Worm (Caenorhabditis elegans) whole organism, L2 larva: ENCODE measurements around the gene nfya-1.

Experiments
- aly-2 ChIP-seq: fragments of 150-350 bp; optimal IDR thresholded peaks from 2 replicates; lab custom pipeline; 2014; ENCODE audit warnings: missing biosample characterization, missing genetic modification characterization
- ama-1 ChIP-seq: fragments of 150-350 bp; optimal IDR thresholded peaks from 2 replicates; lab custom pipeline; 2018; ENCODE audit warnings: inconsistent platforms
- blmp-1 ChIP-seq: sonication (generic microtip); optimal IDR thresholded peaks from 2 replicates; lab custom pipeline; 2017; ENCODE audit warnings: missing genetic modification characterization, mild to moderate bottlenecking, missing compliant biosample characterization, antibody characterized with exemption, moderate library complexity; ENCODE audit not compliant: insufficient read depth
- ceh-82 ChIP-seq: fragments of 150-350 bp; optimal IDR thresholded peaks from 2 replicates; lab custom pipeline; 2014; ENCODE audit warnings: missing biosample characterization, missing genetic modification characterization
- elt-3 ChIP-seq: sonication (generic microtip); optimal IDR thresholded peaks from 2 replicates; lab custom pipeline; 2017; ENCODE audit warnings: missing biosample characterization, missing genetic modification characterization
- lin-39 ChIP-seq: fragments of 150-350 bp; optimal IDR thresholded peaks from 2 replicates; lab custom pipeline; 2014; ENCODE audit warnings: missing biosample characterization, missing genetic modification reagents, missing genetic modification characterization
- mdl-1 ChIP-seq, 2 experiments: fragments of 150-350 bp in 1 of 2; sonication (generic microtip) in 1 of 2; optimal IDR thresholded peaks; 2 replicates each; lab custom pipeline; 2017; ENCODE audit warnings: missing biosample characterization in 2 of 2, missing genetic modification characterization in 2 of 2
- nhr-23 ChIP-seq: fragments of 150-350 bp; optimal IDR thresholded peaks from 2 replicates; lab custom pipeline; 2014; ENCODE audit warnings: missing biosample characterization, missing genetic modification reagents, missing genetic modification characterization
- nhr-77 ChIP-seq: fragments of 150-350 bp; optimal IDR thresholded peaks from 2 replicates; lab custom pipeline; 2014; ENCODE audit warnings: missing biosample characterization, missing genetic modification characterization
- skn-1 ChIP-seq: sonication (generic microtip); optimal IDR thresholded peaks from 2 replicates; lab custom pipeline; 2017; ENCODE audit warnings: missing biosample characterization, missing genetic modification characterization
- snpc-4 ChIP-seq: fragments of 150-350 bp; optimal IDR thresholded peaks from 2 replicates; lab custom pipeline; 2014; ENCODE audit warnings: missing biosample characterization, missing genetic modification characterization
- unc-62 ChIP-seq: fragments of 150-350 bp; optimal IDR thresholded peaks from 2 replicates; lab custom pipeline; 2014; ENCODE audit warnings: missing biosample characterization, missing genetic modification reagents, missing genetic modification characterization

- TF ChIP-seq ama-1 (lab: Kevin White, UChicago) (no peak), snpc-4 (tag; lab: Kevin White, UChicago) (no peak), ceh-82 (tag; lab: Kevin White, UChicago) (no peak), mdl-1 (tag; optimal IDR thresholded peaks at IDR 0.05; lab: Kevin White, UChicago) (no peak), lin-39 (no peak), blmp-1 (no peak), unc-62 (GFP tag; lab: Kevin White, UChicago) (no peak), aly-2 (tag; lab: Kevin White, UChicago) (no peak), elt-3 (tag; lab: Kevin White, UChicago) (no peak), nhr-77 (tag; lab: Kevin White, UChicago) (no peak), nhr-23 (tag; lab: Kevin White, UChicago) (no peak), skn-1 (tag; lab: Kevin White, UChicago) (no peak)
Measured at ce11 chrX:11965163-11965562, 18.5 kb upstream of the nfya-1 start.
